In genomic region chr3R:27171153-27171552, dm6 we compare ENCODE assay signal across 1 fruit fly cellular context.
A peak's percentile ranks its signal among the peaks of the same experiment; 100 is the strongest.
TF ChIP-seq lines count a peak whose summit lies in the region.

No protein-coding gene starts in this region.

TF ChIP-seq in whole organism, prepupa, 60 proteins besides CTCF, POLR2A, EP300 and RAD21 (continued from another document):
- TF ChIP-seq CG8632 (GFP tag; optimal IDR thresholded peaks at IDR 0.05; lab: Kevin White, UChicago), result peak; percentile 33
- no peak for TF ChIP-seq CG1621 (tag; optimal IDR thresholded peaks at IDR 0.05; lab: Kevin White, UChicago)
- peak; percentile 45 for TF ChIP-seq achi (GFP tag; optimal IDR thresholded peaks at IDR 0.05; lab: Kevin White, UChicago)
- TF ChIP-seq ss (GFP tag; optimal IDR thresholded peaks at IDR 0.05; lab: Kevin White, UChicago), result peak in 1 of 2 experiments; percentile 28
- TF ChIP-seq OdsH (GFP tag; optimal IDR thresholded peaks at IDR 0.05; lab: Kevin White, UChicago), result peak; percentile 43
- peak; percentile 76 for TF ChIP-seq Sox102F (GFP tag; optimal IDR thresholded peaks at IDR 0.05; lab: Kevin White, UChicago)
- peak; percentile 45 for TF ChIP-seq CG34406 (GFP tag; optimal IDR thresholded peaks at IDR 0.05; lab: Kevin White, UChicago)
- peak; percentile 4 for TF ChIP-seq CG11762 (GFP tag; optimal IDR thresholded peaks at IDR 0.05; lab: Kevin White, UChicago; ENCODE audit: insufficient read depth)
- no peak for TF ChIP-seq CG11294 (GFP tag; IDR thresholded peaks at IDR 0.05; lab: Robert Waterston, UW)
- peak; percentile 28 for TF ChIP-seq Ets96B (tag; optimal IDR thresholded peaks at IDR 0.05; lab: Kevin White, UChicago)
- TF ChIP-seq pdm3 (GFP tag; optimal IDR thresholded peaks at IDR 0.05; lab: Kevin White, UChicago), result peak; percentile 22
- peak; percentile 39 for TF ChIP-seq Eip75B (GFP tag; optimal IDR thresholded peaks at IDR 0.05; lab: Kevin White, UChicago)
- TF ChIP-seq CG8319 (GFP tag; optimal IDR thresholded peaks at IDR 0.05; lab: Kevin White, UChicago), result no peak
- TF ChIP-seq fd59A (GFP tag; optimal IDR thresholded peaks at IDR 0.05; lab: Kevin White, UChicago), result peak; percentile 22
- peak; percentile 41 for TF ChIP-seq acj6 (GFP tag; optimal IDR thresholded peaks at IDR 0.05; lab: Kevin White, UChicago)
- TF ChIP-seq CG3919 (GFP tag; optimal IDR thresholded peaks at IDR 0.05; lab: Kevin White, UChicago), result peak; percentile 45
- TF ChIP-seq Hr38 (GFP tag; optimal IDR thresholded peaks at IDR 0.05; lab: Kevin White, UChicago), result no peak
- peak; percentile 38 for TF ChIP-seq CG10669 (GFP tag; optimal IDR thresholded peaks at IDR 0.05; lab: Kevin White, UChicago)
- TF ChIP-seq dac (GFP tag; optimal IDR thresholded peaks at IDR 0.05; lab: Kevin White, UChicago), result no peak
- peak; percentile 62 for TF ChIP-seq Sox14 (GFP tag; optimal IDR thresholded peaks at IDR 0.05; lab: Kevin White, UChicago)
- TF ChIP-seq salr (GFP tag; optimal IDR thresholded peaks at IDR 0.05; lab: Kevin White, UChicago), result no peak
- TF ChIP-seq esn (GFP tag; optimal IDR thresholded peaks at IDR 0.05; lab: Kevin White, UChicago), result peak; percentile 86
- TF ChIP-seq spab (GFP tag; optimal IDR thresholded peaks at IDR 0.05; lab: Kevin White, UChicago), result peak; percentile 45
- no peak; the same call in 2 of the 3 replicates for TF ChIP-seq CG6163 (GFP tag; IDR thresholded peaks at IDR 0.05; lab: Robert Waterston, UW)
- peak; percentile 29 for TF ChIP-seq CG11902 (GFP tag; optimal IDR thresholded peaks at IDR 0.05; lab: Kevin White, UChicago)
- TF ChIP-seq fkh (GFP tag; optimal IDR thresholded peaks at IDR 0.05; lab: Kevin White, UChicago), result no peak
- peak; percentile 71 for TF ChIP-seq topi (GFP tag; optimal IDR thresholded peaks at IDR 0.05; lab: Kevin White, UChicago)
- TF ChIP-seq CG4318 (GFP tag; optimal IDR thresholded peaks at IDR 0.05; lab: Kevin White, UChicago), result no peak
- no peak for TF ChIP-seq fd85E (GFP tag; optimal IDR thresholded peaks at IDR 0.05; lab: Kevin White, UChicago)
